Worm (Caenorhabditis elegans) whole organism, late embryonic: ENCODE data around the gene samp-1.

Source experiments
- C08G9.2 ChIP-seq: sonication (generic microtip); optimal IDR thresholded peaks from 2 replicates; lab custom pipeline; 2016; ENCODE audit warnings: mild to moderate bottlenecking, missing genetic modification characterization, moderate library complexity, missing compliant biosample characterization
- F13H6.1 ChIP-seq: sonication (generic microtip); optimal IDR thresholded peaks from 2 replicates; lab custom pipeline; 2016; ENCODE audit warnings: missing genetic modification characterization, missing compliant biosample characterization
- K02D7.2 ChIP-seq: sonication (generic microtip); optimal IDR thresholded peaks from 2 replicates; lab custom pipeline; 2017; ENCODE audit warnings: mild to moderate bottlenecking, missing genetic modification characterization, missing compliant biosample characterization
- T23F11.4 ChIP-seq: fragments of 200-800 bp; sonication (Bioruptor generic); optimal IDR thresholded peaks from 2 replicates; lab custom pipeline; 2018; ENCODE audit warnings: mild to moderate bottlenecking, missing genetic modification characterization, missing compliant biosample characterization
- ahr-1 ChIP-seq: sonication (generic microtip); optimal IDR thresholded peaks from 2 replicates; lab custom pipeline; 2016; ENCODE audit warnings: missing genetic modification characterization, missing compliant biosample characterization
- ceh-14 ChIP-seq: sonication (generic microtip); optimal IDR thresholded peaks from 2 replicates; lab custom pipeline; 2016; ENCODE audit warnings: missing genotype, missing genetic modification characterization, missing compliant biosample characterization
- ceh-22 ChIP-seq: sonication (generic microtip); optimal IDR thresholded peaks from 2 replicates; lab custom pipeline; 2017; ENCODE audit warnings: missing biosample characterization, missing genetic modification characterization
- ceh-24 ChIP-seq: sonication (generic microtip); optimal IDR thresholded peaks from 2 replicates; lab custom pipeline; 2016; ENCODE audit warnings: mild to moderate bottlenecking, missing genetic modification characterization, missing compliant biosample characterization
- ceh-31 ChIP-seq: sonication (generic microtip); optimal IDR thresholded peaks from 2 replicates; lab custom pipeline; 2016; ENCODE audit warnings: missing genetic modification characterization, missing compliant biosample characterization
- ceh-34 ChIP-seq: sonication (generic microtip); optimal IDR thresholded peaks from 2 replicates; lab custom pipeline; 2016; ENCODE audit warnings: mild to moderate bottlenecking, missing genetic modification characterization, missing compliant biosample characterization
- ceh-48 ChIP-seq: sonication (generic microtip); optimal IDR thresholded peaks from 2 replicates; lab custom pipeline; 2016; ENCODE audit warnings: missing genetic modification characterization, inconsistent platforms, missing compliant biosample characterization
- che-1 ChIP-seq: sonication (generic microtip); optimal IDR thresholded peaks from 2 replicates; lab custom pipeline; 2016; ENCODE audit warnings: mild to moderate bottlenecking, missing genetic modification characterization, missing compliant biosample characterization
- dmd-4 ChIP-seq: sonication (generic microtip); optimal IDR thresholded peaks from 2 replicates; lab custom pipeline; 2016; ENCODE audit warnings: borderline replicate concordance, missing genetic modification characterization, missing compliant biosample characterization
- dve-1 ChIP-seq: sonication (generic microtip); optimal IDR thresholded peaks from 2 replicates; lab custom pipeline; 2017; ENCODE audit warnings: antibody characterized with exemption, mild to moderate bottlenecking, missing genetic modification characterization, missing compliant biosample characterization
- eyg-1 ChIP-seq: sonication (generic microtip); optimal IDR thresholded peaks from 2 replicates; lab custom pipeline; 2016; ENCODE audit warnings: missing genotype, missing genetic modification characterization, missing compliant biosample characterization
- fax-1 ChIP-seq: sonication (generic microtip); optimal IDR thresholded peaks from 2 replicates; lab custom pipeline; 2016; ENCODE audit warnings: missing genotype, missing genetic modification characterization, missing compliant biosample characterization
- fkh-6 ChIP-seq: sonication (generic microtip); optimal IDR thresholded peaks from 2 replicates; lab custom pipeline; 2016; ENCODE audit warnings: missing genetic modification characterization, missing compliant biosample characterization
- gmeb-2 ChIP-seq: sonication (generic microtip); optimal IDR thresholded peaks from 2 replicates; lab custom pipeline; 2016; ENCODE audit warnings: missing genetic modification characterization, inconsistent platforms, missing compliant biosample characterization
- hlh-15 ChIP-seq: sonication (generic microtip); optimal IDR thresholded peaks from 2 replicates; lab custom pipeline; 2016; ENCODE audit warnings: missing genetic modification characterization, missing compliant biosample characterization
- hlh-8 ChIP-seq: sonication (generic microtip); optimal IDR thresholded peaks from 2 replicates; lab custom pipeline; 2016; ENCODE audit warnings: missing genotype, missing genetic modification characterization, missing compliant biosample characterization
- lim-6 ChIP-seq: sonication (generic microtip); optimal IDR thresholded peaks from 2 replicates; lab custom pipeline; 2016; ENCODE audit warnings: missing genetic modification characterization, missing compliant biosample characterization
- mec-3 ChIP-seq: sonication (generic microtip); optimal IDR thresholded peaks from 2 replicates; lab custom pipeline; 2016; ENCODE audit warnings: borderline replicate concordance, missing genetic modification characterization, missing compliant biosample characterization
- nhr-232 ChIP-seq: sonication (generic microtip); optimal IDR thresholded peaks from 2 replicates; lab custom pipeline; 2016; ENCODE audit warnings: missing genetic modification characterization, missing compliant biosample characterization
- npax-4 ChIP-seq: sonication (generic microtip); optimal IDR thresholded peaks from 2 replicates; lab custom pipeline; 2016; ENCODE audit warnings: missing genetic modification characterization, missing compliant biosample characterization
- odd-2 ChIP-seq: sonication (generic microtip); optimal IDR thresholded peaks from 2 replicates; lab custom pipeline; 2017; ENCODE audit warnings: antibody characterized with exemption, mild to moderate bottlenecking, missing genetic modification characterization, missing compliant biosample characterization
- pag-3 ChIP-seq: sonication (generic microtip); optimal IDR thresholded peaks from 2 replicates; lab custom pipeline; 2016; ENCODE audit warnings: missing compliant biosample characterization, missing genetic modification characterization, borderline replicate concordance
- pha-2 ChIP-seq: sonication (generic microtip); optimal IDR thresholded peaks from 2 replicates; lab custom pipeline; 2017; ENCODE audit warnings: mild to moderate bottlenecking, missing genetic modification characterization, missing compliant biosample characterization
- pha-4 ChIP-seq: fragments of 150-350 bp; optimal IDR thresholded peaks from 2 replicates; lab custom pipeline; 2018; ENCODE audit warnings: missing biosample characterization, missing genetic modification reagents, missing genetic modification characterization
- pqm-1 ChIP-seq: sonication (generic microtip); optimal IDR thresholded peaks from 2 replicates; lab custom pipeline; 2016; ENCODE audit warnings: missing genetic modification characterization, missing compliant biosample characterization
- sdc-2 ChIP-seq: sonication (generic microtip); optimal IDR thresholded peaks from 2 replicates; lab custom pipeline; 2016; ENCODE audit warnings: missing genotype, missing genetic modification characterization, missing compliant biosample characterization
- sox-2 ChIP-seq: fragments of 200-800 bp; sonication (Bioruptor generic); IDR thresholded peaks from 2 replicates; pipeline ENCODE4 v1.3.6; 2022; ENCODE audit warnings: missing genetic modification reagents, missing genetic modification characterization, missing compliant biosample characterization
- sox-4 ChIP-seq: sonication (generic microtip); optimal IDR thresholded peaks from 2 replicates; lab custom pipeline; 2017; ENCODE audit warnings: mild to moderate bottlenecking, missing genetic modification characterization, inconsistent platforms, missing compliant biosample characterization
- syd-9 ChIP-seq: sonication (generic microtip); optimal IDR thresholded peaks from 2 replicates; lab custom pipeline; 2016; ENCODE audit warnings: mild to moderate bottlenecking, missing genetic modification characterization, moderate library complexity, missing compliant biosample characterization
- tbx-2 ChIP-seq: sonication (generic microtip); optimal IDR thresholded peaks from 2 replicates; lab custom pipeline; 2016; ENCODE audit warnings: missing genetic modification characterization, missing compliant biosample characterization
- tbx-7 ChIP-seq: sonication (generic microtip); optimal IDR thresholded peaks from 2 replicates; lab custom pipeline; 2016; ENCODE audit warnings: missing genotype, missing genetic modification characterization, missing compliant biosample characterization
- ttx-3 ChIP-seq: sonication (generic microtip); optimal IDR thresholded peaks from 2 replicates; lab custom pipeline; 2016; ENCODE audit warnings: missing genetic modification reagents, missing genetic modification characterization, missing compliant biosample characterization
- unc-55 ChIP-seq: sonication (generic microtip); optimal IDR thresholded peaks from 2 replicates; lab custom pipeline; 2017; ENCODE audit warnings: missing biosample characterization, missing genetic modification reagents, missing genetic modification characterization
- zip-5 ChIP-seq: sonication (generic microtip); optimal IDR thresholded peaks from 2 replicates; lab custom pipeline; 2016; ENCODE audit warnings: missing genetic modification characterization, missing compliant biosample characterization

Gene samp-1

DNA sequence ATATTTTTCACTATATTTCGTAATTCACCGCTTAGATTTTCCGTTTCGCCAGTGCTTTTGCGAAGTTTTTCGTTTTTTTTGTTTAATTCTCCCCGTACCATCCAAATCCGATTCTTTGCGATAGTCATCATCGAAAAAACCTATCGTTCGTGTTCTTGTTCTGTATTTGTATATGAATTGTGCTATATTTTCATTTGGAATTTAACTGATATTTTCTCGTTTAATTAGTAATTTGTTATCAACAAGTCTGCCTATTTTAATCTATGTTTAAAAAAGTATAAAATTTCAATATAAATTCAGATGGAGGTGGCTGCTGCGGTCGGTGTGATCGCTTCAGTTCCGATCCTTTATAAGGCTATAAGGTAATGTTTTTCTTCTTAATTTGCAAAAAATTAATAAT, at the start of gene samp-1:
Gene samp-1, plus strand, starts transcription at position 301 of the 400 bp plus-strand sequence.
- no peak for TF ChIP-seq ceh-31 (tag; lab: Kevin White, UChicago)
- no peak for TF ChIP-seq che-1 (tag; lab: Kevin White, UChicago)
- TF ChIP-seq npax-4 (tag; lab: Kevin White, UChicago), result no peak
- no peak for TF ChIP-seq ceh-34 (tag; lab: Kevin White, UChicago)
- no peak for TF ChIP-seq lim-6 (tag; lab: Kevin White, UChicago)
- no peak for TF ChIP-seq fax-1
- no peak for TF ChIP-seq mec-3 (tag; lab: Kevin White, UChicago)
- no peak for TF ChIP-seq ceh-24
- no peak for TF ChIP-seq pag-3 (tag; lab: Kevin White, UChicago)
- no peak for TF ChIP-seq nhr-232 (tag; lab: Kevin White, UChicago)

ce11 chrII:11255536-11255935, 47.2 kb upstream of the samp-1 start, which contains the start of gene T05B9.2:
T05B9.2 (plus strand) TSS chrII:11255836.
- no peak for TF ChIP-seq ceh-48 (tag; lab: Kevin White, UChicago)
- no peak for TF ChIP-seq dve-1 (tag; lab: Kevin White, UChicago)
- no peak for TF ChIP-seq ahr-1
- TF ChIP-seq hlh-8, result no peak
- TF ChIP-seq F13H6.1, result no peak
- TF ChIP-seq tbx-7, result no peak
- no peak for TF ChIP-seq pag-3 (tag; lab: Kevin White, UChicago)
- no peak for TF ChIP-seq hlh-15 (tag; lab: Kevin White, UChicago)
- TF ChIP-seq pha-2 (tag; lab: Kevin White, UChicago), result no peak
- no peak for TF ChIP-seq pha-4 (tag; lab: Kevin White, UChicago)
- TF ChIP-seq odd-2 (tag; lab: Kevin White, UChicago), result no peak
- no peak for TF ChIP-seq lim-6 (tag; lab: Kevin White, UChicago)
- TF ChIP-seq ceh-14, result no peak
- no peak for TF ChIP-seq syd-9 (tag; lab: Kevin White, UChicago)
- no peak for TF ChIP-seq fkh-6 (tag; lab: Kevin White, UChicago)
- TF ChIP-seq gmeb-2 (tag; lab: Kevin White, UChicago), result no peak
- TF ChIP-seq pqm-1 (tag; lab: Kevin White, UChicago), result no peak
- TF ChIP-seq K02D7.2, result no peak
- TF ChIP-seq T23F11.4 (GFP tag; lab: Kevin White, UChicago), result no peak

DNA sequence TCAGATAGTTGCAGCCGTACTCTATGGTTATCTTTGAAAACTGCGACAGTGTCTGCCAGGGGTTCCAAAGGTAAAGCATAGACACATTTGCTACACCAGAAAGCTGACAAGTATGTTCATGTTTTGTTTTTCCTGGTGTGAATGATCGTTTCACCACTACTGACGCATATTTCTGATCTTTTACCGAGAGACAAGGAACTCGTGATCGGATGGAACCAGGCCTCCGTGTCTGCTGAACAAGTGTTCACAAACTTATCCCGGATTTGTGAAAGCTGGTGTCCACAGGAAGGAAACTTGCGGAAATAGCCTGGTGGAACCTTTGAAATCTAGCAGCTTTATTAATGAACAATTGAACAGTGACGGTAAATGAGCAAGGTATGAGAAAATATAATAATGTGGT, 42.9 kb upstream of the samp-1 start:
- TF ChIP-seq unc-55 (GFP tag; lab: Kevin White, UChicago), result no peak
- no peak for TF ChIP-seq ceh-22
- TF ChIP-seq ttx-3 (tag; lab: Kevin White, UChicago), result no peak
- TF ChIP-seq tbx-7, result no peak
- TF ChIP-seq hlh-15 (tag; lab: Kevin White, UChicago), result no peak
- TF ChIP-seq che-1 (tag; lab: Kevin White, UChicago), result no peak
- no peak for TF ChIP-seq tbx-2 (tag; lab: Kevin White, UChicago)
- TF ChIP-seq C08G9.2 (tag; lab: Kevin White, UChicago), result no peak
- no peak for TF ChIP-seq eyg-1 (tag; lab: Kevin White, UChicago)
- TF ChIP-seq hlh-8, result no peak
- no peak for TF ChIP-seq dve-1 (tag; lab: Kevin White, UChicago)
- TF ChIP-seq zip-5 (tag; lab: Kevin White, UChicago), result no peak
- no peak for TF ChIP-seq sdc-2 (tag; lab: Kevin White, UChicago)
- no peak for TF ChIP-seq sox-4 (tag; lab: Kevin White, UChicago)

ce11 chrII:11261173-11261572, 41.5 kb upstream of the samp-1 start, which contains the start of gene T05B9.1:
T05B9.1 (minus strand) TSS chrII:11261192.
- TF ChIP-seq dmd-4 (tag; lab: Kevin White, UChicago), result no peak
- TF ChIP-seq tbx-2 (tag; lab: Kevin White, UChicago), result no peak
- TF ChIP-seq sox-2 (GFP tag; lab: Robert Waterston, UW), result no peak
- TF ChIP-seq fax-1, result no peak
- TF ChIP-seq odd-2 (tag; lab: Kevin White, UChicago), result no peak
- no peak for TF ChIP-seq ceh-34 (tag; lab: Kevin White, UChicago)
